Fruit fly (Drosophila melanogaster) whole organism, embryonic: ENCODE measurements around the gene Gs1l.

Source experiments
- Atf-2 ChIP-seq: fragments of 200-800 bp; sonication (Bioruptor generic); optimal IDR thresholded peaks from 2 replicates; lab custom pipeline; 2016; ENCODE audit warnings: missing biosample characterization, missing genetic modification characterization
- CG1024 ChIP-seq: fragments of 200-800 bp; sonication (Bioruptor generic); IDR thresholded peaks from 2 replicates; pipeline ENCODE4 v1.3.6; 2022; ENCODE audit warnings: missing biosample characterization, missing genetic modification characterization
- CG10274 ChIP-seq: fragments of 200-800 bp; sonication (Bioruptor generic); optimal IDR thresholded peaks from 3 replicates; lab custom pipeline; 2017; ENCODE audit warnings: missing biosample characterization, mild to moderate bottlenecking, missing genetic modification characterization
- CG11560 ChIP-seq: fragments of 200-800 bp; sonication (Bioruptor generic); IDR thresholded peaks from 3 replicates; pipeline ENCODE4 v1.3.6; 2022; ENCODE audit warnings: missing biosample characterization, missing genetic modification characterization
- CG12299 ChIP-seq: fragments of 200-800 bp; sonication (Bioruptor generic); optimal IDR thresholded peaks from 2 replicates; lab custom pipeline; 2018; ENCODE audit warnings: missing biosample characterization, mild to moderate bottlenecking, missing genetic modification characterization
- CG14860 ChIP-seq: fragments of 200-800 bp; sonication (Bioruptor generic); IDR thresholded peaks from 3 replicates; pipeline ENCODE4 v1.3.6; 2022; ENCODE audit warnings: missing biosample characterization, missing genetic modification characterization; ENCODE audit not compliant: partially characterized antibody
- CG1529 ChIP-seq: fragments of 200-800 bp; sonication (Bioruptor generic); optimal IDR thresholded peaks from 3 replicates; lab custom pipeline; 2018; ENCODE audit warnings: missing biosample characterization, missing genetic modification characterization
- CG15479 ChIP-seq: fragments of 200-800 bp; sonication (Bioruptor generic); optimal IDR thresholded peaks from 3 replicates; lab custom pipeline; 2019; ENCODE audit warnings: missing biosample characterization, mild to moderate bottlenecking, missing genetic modification characterization, moderate library complexity
- CG15514 ChIP-seq: fragments of 200-800 bp; sonication (Bioruptor generic); optimal IDR thresholded peaks from 3 replicates; lab custom pipeline; 2017; ENCODE audit warnings: missing biosample characterization, missing genetic modification characterization, mild to moderate bottlenecking, moderate library complexity, missing genetic modification reagents
- CG16813 ChIP-seq: fragments of 200-800 bp; sonication (Bioruptor generic); IDR thresholded peaks from 3 replicates; pipeline ENCODE4 v1.3.6; 2022; ENCODE audit warnings: missing biosample characterization, missing genetic modification characterization; ENCODE audit not compliant: partially characterized antibody
- CG17359 ChIP-seq: fragments of 200-800 bp; sonication (Bioruptor generic); optimal IDR thresholded peaks from 3 replicates; lab custom pipeline; 2018; ENCODE audit warnings: missing biosample characterization, mild to moderate bottlenecking, missing genetic modification characterization, moderate library complexity
- CG17802 ChIP-seq: fragments of 200-800 bp; sonication (Bioruptor generic); optimal IDR thresholded peaks from 2 replicates; lab custom pipeline; 2018; ENCODE audit warnings: missing biosample characterization, mild to moderate bottlenecking, missing genetic modification characterization, moderate library complexity
- CG2202 ChIP-seq: fragments of 200-800 bp; sonication (Bioruptor generic); optimal IDR thresholded peaks from 2 replicates; lab custom pipeline; 2018; ENCODE audit warnings: missing biosample characterization, mild to moderate bottlenecking, missing genetic modification characterization
- CG33557 ChIP-seq: fragments of 200-800 bp; sonication (Bioruptor generic); optimal IDR thresholded peaks from 2 replicates; lab custom pipeline; 2019; ENCODE audit warnings: missing biosample characterization, mild to moderate bottlenecking, missing genetic modification characterization, moderate library complexity
- CG3407 ChIP-seq: fragments of 200-800 bp; sonication (Bioruptor generic); optimal IDR thresholded peaks from 2 replicates; lab custom pipeline; 2018; ENCODE audit warnings: missing biosample characterization, mild to moderate bottlenecking, missing genetic modification characterization
- CG4730 ChIP-seq: fragments of 200-800 bp; sonication (Bioruptor generic); IDR thresholded peaks from 2 replicates; pipeline ENCODE4 v1.3.6; 2022; ENCODE audit warnings: missing biosample characterization, missing genetic modification characterization
- CG4820 ChIP-seq: fragments of 200-800 bp; sonication (Bioruptor generic); optimal IDR thresholded peaks from 3 replicates; lab custom pipeline; 2016; ENCODE audit warnings: missing biosample characterization, missing genetic modification characterization
- CG7357 ChIP-seq: fragments of 200-800 bp; sonication (Bioruptor generic); IDR thresholded peaks from 3 replicates; pipeline ENCODE4 v1.3.6; 2022; ENCODE audit warnings: missing biosample characterization, missing genetic modification characterization
- CG7963 ChIP-seq: fragments of 200-800 bp; sonication (Bioruptor generic); IDR thresholded peaks from 3 replicates; pipeline ENCODE4 v1.3.6; 2022; ENCODE audit warnings: missing biosample characterization, missing genetic modification characterization; ENCODE audit not compliant: partially characterized antibody
- CG8478 ChIP-seq: fragments of >200 bp; optimal IDR thresholded peaks from 2 replicates; lab custom pipeline; 2018
- CG9609 ChIP-seq: fragments of 200-800 bp; sonication (Bioruptor generic); optimal IDR thresholded peaks from 3 replicates; lab custom pipeline; 2016; ENCODE audit warnings: missing biosample characterization, missing genetic modification characterization
- E2f1 ChIP-seq: fragments of 200-800 bp; sonication (Bioruptor generic); IDR thresholded peaks from 2 replicates; pipeline ENCODE4 v1.3.6; 2022; ENCODE audit warnings: missing biosample characterization, missing genetic modification characterization
- Gug ChIP-seq: fragments of 200-800 bp; sonication (Bioruptor generic); IDR thresholded peaks from 4 replicates; pipeline ENCODE4 v1.3.6; 2022; ENCODE audit warnings: missing biosample characterization, missing genetic modification characterization
- Nf-YB ChIP-seq: fragments of 200-800 bp; sonication (Bioruptor generic); optimal IDR thresholded peaks from 3 replicates; lab custom pipeline; 2019; ENCODE audit warnings: missing biosample characterization, mild to moderate bottlenecking, missing genetic modification characterization, moderate library complexity
- Oli ChIP-seq: fragments of 200-800 bp; sonication (Bioruptor generic); optimal IDR thresholded peaks from 2 replicates; lab custom pipeline; 2018; ENCODE audit warnings: missing biosample characterization, mild to moderate bottlenecking, missing genetic modification characterization, moderate library complexity
- amos ChIP-seq: fragments of 200-800 bp; sonication (Bioruptor generic); IDR thresholded peaks from 2 replicates; pipeline ENCODE4 v1.3.6; 2022; ENCODE audit warnings: missing biosample characterization, missing genetic modification characterization; ENCODE audit not compliant: partially characterized antibody
- ara ChIP-seq: fragments of 200-800 bp; sonication (Bioruptor generic); IDR thresholded peaks from 2 replicates; pipeline ENCODE4 v1.3.6; 2022; ENCODE audit warnings: missing biosample characterization, missing genetic modification characterization
- ato ChIP-seq: fragments of 200-800 bp; sonication (Bioruptor generic); IDR thresholded peaks from 2 replicates; pipeline ENCODE4 v1.3.6; 2022; ENCODE audit warnings: missing biosample characterization, missing genetic modification characterization; ENCODE audit not compliant: partially characterized antibody
- bcd ChIP-seq: fragments of 200-800 bp; sonication (Bioruptor generic); optimal IDR thresholded peaks from 2 replicates; lab custom pipeline; 2017; ENCODE audit warnings: missing biosample characterization, mild to moderate bottlenecking, missing genetic modification characterization
- chm ChIP-seq: fragments of 200-800 bp; sonication (Bioruptor generic); IDR thresholded peaks from 2 replicates; pipeline ENCODE4 v1.3.6; 2022; ENCODE audit warnings: missing biosample characterization, missing genetic modification characterization
- ftz-f1 ChIP-seq: fragments of 200-800 bp; sonication (Bioruptor generic); optimal IDR thresholded peaks from 2 replicates; lab custom pipeline; 2016; ENCODE audit warnings: missing biosample characterization, missing genetic modification characterization
- gcm2 ChIP-seq: fragments of 200-800 bp; sonication (Bioruptor generic); optimal IDR thresholded peaks from 2 replicates; lab custom pipeline; 2016; ENCODE audit warnings: missing biosample characterization, missing genetic modification characterization
- lmd ChIP-seq: fragments of 200-800 bp; sonication (Bioruptor generic); IDR thresholded peaks from 2 replicates; pipeline ENCODE4 v1.3.6; 2022; ENCODE audit warnings: missing biosample characterization, missing genetic modification characterization
- mld ChIP-seq: fragments of 200-800 bp; sonication (Bioruptor generic); IDR thresholded peaks from 3 replicates; pipeline ENCODE4 v1.3.6; 2022; ENCODE audit warnings: missing biosample characterization, missing genetic modification characterization; ENCODE audit not compliant: partially characterized antibody
- nau ChIP-seq: fragments of 200-800 bp; sonication (Bioruptor generic); optimal IDR thresholded peaks from 3 replicates; lab custom pipeline; 2017; ENCODE audit warnings: missing biosample characterization, mild to moderate bottlenecking, missing genetic modification characterization, missing genetic modification reagents
- pho ChIP-seq: fragments of 200-800 bp; sonication (Bioruptor generic); optimal IDR thresholded peaks from 2 replicates; lab custom pipeline; 2016; ENCODE audit warnings: missing biosample characterization, missing genetic modification characterization
- prd ChIP-seq, 3 experiments: fragments of >200 bp in 2 of 3; fragments of 200-800 bp in 1 of 3; sonication (Bioruptor generic) in 1 of 3; optimal IDR thresholded peaks in 2 of 3; IDR thresholded peaks in 1 of 3; 2 replicates in 2 of 3; 3 replicates in 1 of 3; pipeline versions ENCODE4 v1.3.6 to Lab custom; 2017 to 2022; ENCODE audit warnings: missing biosample characterization in 1 of 3, missing genetic modification characterization in 1 of 3
- ro ChIP-seq: fragments of 200-800 bp; sonication (Bioruptor generic); IDR thresholded peaks from 2 replicates; pipeline ENCODE4 v1.3.6; 2022; ENCODE audit warnings: missing biosample characterization, missing genetic modification characterization
- run ChIP-seq: fragments of 200-800 bp; sonication (Bioruptor generic); optimal IDR thresholded peaks from 3 replicates; lab custom pipeline; 2018; ENCODE audit warnings: missing biosample characterization, mild to moderate bottlenecking, missing genetic modification characterization
- scrt ChIP-seq: fragments of 200-800 bp; sonication (Bioruptor generic); optimal IDR thresholded peaks from 2 replicates; lab custom pipeline; 2018; ENCODE audit warnings: missing biosample characterization, mild to moderate bottlenecking, missing genetic modification characterization, moderate library complexity
- sd ChIP-seq: fragments of 200-800 bp; sonication (Bioruptor generic); optimal IDR thresholded peaks from 3 replicates; lab custom pipeline; 2018; ENCODE audit warnings: missing biosample characterization, mild to moderate bottlenecking, missing genetic modification characterization, moderate library complexity
- seq ChIP-seq: fragments of 200-800 bp; sonication (Bioruptor generic); IDR thresholded peaks from 2 replicates; pipeline ENCODE4 v1.3.6; 2022; ENCODE audit warnings: missing biosample characterization, missing genetic modification characterization
- sim ChIP-seq: fragments of 200-800 bp; sonication (Bioruptor generic); IDR thresholded peaks from 2 replicates; pipeline ENCODE4 v1.3.6; 2022; ENCODE audit warnings: missing biosample characterization, missing genetic modification characterization
- slbo ChIP-seq: fragments of 200-800 bp; sonication (Bioruptor generic); IDR thresholded peaks from 2 replicates; pipeline ENCODE4 v1.3.6; 2022; ENCODE audit warnings: missing biosample characterization, missing genetic modification characterization
- slp2 ChIP-seq: fragments of 200-800 bp; sonication (Bioruptor generic); optimal IDR thresholded peaks from 2 replicates; lab custom pipeline; 2016; ENCODE audit warnings: missing biosample characterization, missing genetic modification characterization
- sob ChIP-seq: fragments of 200-800 bp; sonication (Bioruptor generic); IDR thresholded peaks from 2 replicates; pipeline ENCODE4 v1.3.6; 2022; ENCODE audit warnings: missing biosample characterization, missing genetic modification characterization
- tin ChIP-seq: fragments of 200-800 bp; sonication (Bioruptor generic); optimal IDR thresholded peaks from 3 replicates; lab custom pipeline; 2016; ENCODE audit warnings: missing biosample characterization, missing genetic modification characterization
- zfh1 ChIP-seq: fragments of 200-800 bp; sonication (Bioruptor generic); IDR thresholded peaks from 3 replicates; pipeline ENCODE4 v1.3.6; 2022; ENCODE audit warnings: missing biosample characterization, missing genetic modification characterization

The Gs1l gene

DNA sequence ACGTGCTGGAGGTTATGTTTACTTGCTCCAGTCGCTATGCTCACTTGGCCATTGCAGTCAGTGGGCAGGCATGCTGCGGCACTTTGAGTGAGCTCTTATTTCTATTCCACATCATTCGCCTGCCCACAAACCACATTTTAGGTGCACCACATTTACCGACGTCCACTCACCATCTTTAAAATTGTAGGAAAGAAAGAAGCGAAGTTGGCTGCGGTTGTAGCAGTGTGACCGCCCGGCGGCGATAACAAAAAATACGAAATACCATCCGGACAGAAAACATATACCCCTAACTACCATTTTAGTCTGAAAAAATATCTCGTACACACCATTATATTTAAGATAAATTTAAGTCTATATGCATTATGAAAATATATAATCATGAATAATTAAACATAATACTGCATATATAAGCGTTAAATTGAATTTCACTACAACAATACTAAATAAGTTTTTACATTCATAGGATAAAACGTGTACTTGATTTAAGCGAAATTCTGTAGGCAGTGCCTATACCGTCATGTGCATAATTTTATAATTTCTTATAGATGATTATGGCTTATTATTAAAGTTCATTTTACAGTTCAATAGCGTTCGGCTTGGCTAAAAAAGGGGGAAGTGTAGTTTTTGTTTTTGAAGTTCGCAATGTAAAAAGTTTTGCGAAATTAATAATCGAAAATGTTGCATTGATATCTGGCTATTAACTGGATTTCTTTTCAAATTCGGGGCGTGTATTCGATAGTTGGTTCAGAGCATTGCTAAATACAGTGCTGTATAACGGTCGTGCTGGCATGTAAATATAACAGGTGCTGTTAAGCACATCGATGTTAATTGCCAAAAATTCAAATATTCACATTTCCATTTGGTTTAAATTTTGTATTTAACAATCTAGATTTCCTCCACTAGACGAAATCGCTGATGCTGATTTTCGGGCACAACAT, 1.8 kb upstream of the Gs1l start, which contains the start of gene RpL27A (continued):
- TF ChIP-seq slbo (GFP tag; lab: Robert Waterston, UW) (peak; percentile 81), CG15514 (peak; percentile 85), CG10274 (GFP tag; lab: Kevin White, UChicago) (peak; percentile 61), sob (GFP tag; lab: Robert Waterston, UW) (peak; percentile 83), CG4730 (GFP tag; lab: Robert Waterston, UW) (peak; percentile 63), prd (optimal IDR thresholded peaks at IDR 0.05; lab: Kevin White, UChicago) (no peak), prd (GFP tag; IDR thresholded peaks at IDR 0.05; lab: Robert Waterston, UW) (peak; percentile 65), sim (GFP tag; lab: Robert Waterston, UW) (peak; percentile 56; the same call in 1 of the 2 replicates), amos (GFP tag; lab: Robert Waterston, UW) (peak; percentile 72), CG17359 (tag; lab: Kevin White, UChicago) (peak; percentile 72), CG12299 (tag; lab: Kevin White, UChicago) (peak; percentile 60), seq (peak; percentile 69), CG15479 (GFP tag; lab: Kevin White, UChicago) (no peak), mld (GFP tag; lab: Robert Waterston, UW) (no peak), Nf-YB (GFP tag; lab: Kevin White, UChicago) (peak; percentile 57), CG11560 (no peak; the same call in 2 of the 3 replicates), ftz-f1 (peak; percentile 6), scrt (peak; percentile 73), Gug (GFP tag; lab: Robert Waterston, UW) (peak; percentile 38; the same call in 2 of the 4 replicates), CG8478 (lab: Kevin White, UChicago) (no peak), CG3407 (GFP tag; lab: Kevin White, UChicago) (peak; percentile 80), Oli (peak; percentile 66), ato (no peak; the same call in 1 of the 2 replicates), CG7357 (peak; percentile 94), zfh1 (peak; percentile 88), CG16813 (peak; percentile 65), CG1529 (peak; percentile 68), CG14860 (GFP tag; lab: Robert Waterston, UW) (no peak), tin (GFP tag; lab: Kevin White, UChicago) (peak; percentile 59), E2f1 (GFP tag; lab: Robert Waterston, UW) (peak; percentile 71), CG2202 (peak; percentile 77), CG1024 (GFP tag; lab: Robert Waterston, UW) (peak; percentile 88), run (tag; lab: Kevin White, UChicago) (peak; percentile 32), sd (peak; percentile 68), ara (GFP tag; lab: Robert Waterston, UW) (peak; percentile 73), CG33557 (GFP tag; lab: Kevin White, UChicago) (peak; percentile 74), pho (GFP tag; lab: Kevin White, UChicago) (peak; percentile 57), Atf-2 (GFP tag; lab: Kevin White, UChicago) (peak; percentile 60), CG4820 (peak; percentile 28), bcd (peak; percentile 85), CG9609 (GFP tag; lab: Kevin White, UChicago) (peak; percentile 48), gcm2 (peak; percentile 43), CG7963 (GFP tag; lab: Robert Waterston, UW) (no peak), ro (peak; percentile 65), chm (GFP tag; lab: Robert Waterston, UW) (peak; percentile 95), CG17802 (tag; lab: Kevin White, UChicago) (peak; percentile 82), slp2 (GFP tag; lab: Kevin White, UChicago) (peak; percentile 56), lmd (GFP tag; lab: Robert Waterston, UW) (peak; percentile 68), nau (GFP tag; lab: Kevin White, UChicago) (peak; percentile 75)
